Fruit fly (Drosophila melanogaster): ENCODE measurements around the gene CG13912.

dm6 chr3L:1208206-1208605 is 18.8 kb downstream of the CG13912 start:
- TF ChIP-seq Crg-1 (GFP tag; optimal IDR thresholded peaks at IDR 0.05), result no peak
- no peak for TF ChIP-seq toe (GFP tag; optimal IDR thresholded peaks at IDR 0.05)
- TF ChIP-seq cic (GFP tag; optimal IDR thresholded peaks at IDR 0.05), result no peak
- TF ChIP-seq Mnt (GFP tag; optimal IDR thresholded peaks at IDR 0.05), result no peak
- no peak for TF ChIP-seq kay (GFP tag; ENCODE audit: borderline replicate concordance)
- TF ChIP-seq CG11617 (GFP tag; optimal IDR thresholded peaks at IDR 0.05), result no peak
